Worm (Caenorhabditis elegans): ENCODE measurements around the gene Y43F8B.25.

The Y43F8B.25 gene

DNA sequence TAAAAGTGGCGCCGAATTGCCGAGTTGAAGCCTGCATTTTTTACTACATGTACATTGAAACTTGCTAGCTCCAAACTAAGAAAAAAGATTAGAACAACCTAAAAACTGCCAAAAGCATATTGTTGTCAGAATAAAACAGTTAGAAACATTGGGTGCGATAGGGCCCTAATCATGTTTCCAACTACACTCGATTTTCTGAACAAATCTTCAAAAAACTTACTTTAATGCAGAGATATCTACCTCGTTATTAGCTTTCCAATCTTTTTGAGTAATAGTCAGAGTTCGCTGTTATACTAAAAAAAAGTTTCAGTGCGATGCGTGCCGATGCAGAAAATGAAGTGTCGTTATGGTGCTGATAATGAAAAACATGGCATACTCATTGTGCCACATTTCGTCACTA, 7.1 kb upstream of the Y43F8B.25 start, which contains the start of the genes Y43F8B.13 and Y43F8B.14:
Gene Y43F8B.13 (plus strand): TSS at position 301 of the 400 bp plus-strand sequence.
Gene Y43F8B.14 (minus strand): TSS at position 322 of the 400 bp plus-strand sequence.
- TF ChIP-seq sptf-1 (tag; optimal IDR thresholded peaks at IDR 0.05) (no peak), nhr-237 (tag; optimal IDR thresholded peaks at IDR 0.05) (no peak), sem-2 (GFP tag; optimal IDR thresholded peaks at IDR 0.05) (no peak), bed-3 (GFP tag; optimal IDR thresholded peaks at IDR 0.05) (no peak), blmp-1 (tag; optimal IDR thresholded peaks at IDR 0.05) (no peak), hlh-1 (tag; optimal IDR thresholded peaks at IDR 0.05) (no peak), nhr-28 (tag; optimal IDR thresholded peaks at IDR 0.05) (no peak), cnd-1 (tag; optimal IDR thresholded peaks at IDR 0.05) (no peak), lin-32 (GFP tag; optimal IDR thresholded peaks at IDR 0.05) (no peak), ceh-43 (GFP tag; optimal IDR thresholded peaks at IDR 0.05) (no peak), nhr-2 (tag; optimal IDR thresholded peaks at IDR 0.05) (no peak), M03D4.4 (tag; optimal IDR thresholded peaks at IDR 0.05) (no peak), lin-13 (tag; optimal IDR thresholded peaks at IDR 0.05) (no peak)

DNA sequence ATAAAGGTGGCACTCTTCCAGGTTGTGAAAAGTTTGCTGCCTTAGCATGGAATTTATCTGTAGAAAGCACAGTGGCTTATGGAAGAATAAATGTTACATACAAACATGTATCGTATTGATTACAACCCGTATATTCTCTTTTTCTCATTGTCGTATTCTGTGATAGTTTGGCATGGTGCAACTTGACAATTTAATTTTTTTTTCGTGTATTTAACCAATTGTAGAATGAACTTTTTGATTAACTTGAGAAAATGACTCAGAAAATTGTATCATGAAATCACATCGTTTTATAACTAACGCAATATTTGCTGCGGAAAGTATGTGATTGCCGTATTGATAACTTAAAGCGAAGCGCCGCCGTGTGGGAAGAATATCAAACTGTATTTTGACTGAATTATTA, 5.6 kb upstream of the Y43F8B.25 start, which contains the start of gene Y43F8B.24:
Gene Y43F8B.24 (plus strand): TSS at position 301 of the 400 bp plus-strand sequence.
- TF ChIP-seq hlh-1 (tag; optimal IDR thresholded peaks at IDR 0.05) (no peak), lsy-2 (tag; optimal IDR thresholded peaks at IDR 0.05) (no peak), mls-2 (tag; optimal IDR thresholded peaks at IDR 0.05) (no peak)

DNA sequence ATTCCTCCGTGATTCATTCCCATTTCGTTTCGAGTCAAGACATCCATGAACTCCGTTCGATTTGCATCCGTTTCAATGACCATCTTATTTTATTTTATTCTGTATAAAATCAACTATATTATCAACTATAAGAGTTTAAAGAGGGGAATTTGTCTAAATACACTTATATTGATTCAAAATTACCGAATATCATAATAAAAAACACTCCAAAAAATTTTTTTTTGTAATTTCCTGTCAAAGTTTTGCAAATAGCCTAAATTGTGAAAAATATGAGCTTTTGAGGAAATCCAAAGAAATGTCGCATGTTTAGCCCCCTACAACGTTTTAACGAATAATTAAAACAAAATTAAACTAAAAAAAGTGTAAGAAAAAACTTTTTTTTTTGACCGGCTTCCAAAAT, 692 bp upstream of the Y43F8B.25 start, which contains the start of gene Y43F8B.15:
Gene Y43F8B.15 (minus strand): TSS at position 101 of the 400 bp plus-strand sequence.
- TF ChIP-seq nhr-12 (tag; optimal IDR thresholded peaks at IDR 0.05) (no peak), tbx-8 (GFP tag; optimal IDR thresholded peaks at IDR 0.05) (no peak), elt-1 (tag; optimal IDR thresholded peaks at IDR 0.05; ENCODE audit: borderline replicate concordance, insufficient read depth) (no peak), drap-1 (GFP tag; optimal IDR thresholded peaks at IDR 0.05) (no peak), blmp-1 (tag; optimal IDR thresholded peaks at IDR 0.05) (no peak), nhr-2 (tag; optimal IDR thresholded peaks at IDR 0.05) (no peak), lin-13 (tag; optimal IDR thresholded peaks at IDR 0.05) (no peak), lsy-2 (tag; optimal IDR thresholded peaks at IDR 0.05) (no peak)

DNA sequence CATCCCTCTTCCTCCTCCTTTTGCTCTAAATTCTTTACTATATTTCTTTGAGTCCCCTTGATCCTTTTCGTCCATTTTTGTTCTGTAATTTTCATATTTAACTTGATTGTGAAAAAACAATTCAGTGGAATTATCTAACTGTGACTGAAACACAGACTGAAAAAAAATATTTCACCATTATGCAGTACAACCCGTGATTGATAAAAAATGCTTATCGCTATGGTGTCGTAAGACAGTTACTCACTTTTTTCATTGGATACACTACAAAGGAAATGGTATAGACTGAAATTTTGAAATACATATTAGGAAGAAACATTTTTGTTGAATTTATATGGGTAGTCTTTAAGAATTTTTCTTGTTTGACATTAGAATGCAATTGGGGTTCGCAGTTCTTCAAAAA, 4.9 kb downstream of the Y43F8B.25 start, which contains the start of gene Y43F8B.23:
Gene Y43F8B.23 (minus strand): TSS at position 75 of the 400 bp plus-strand sequence.
- TF ChIP-seq unc-120 (tag; optimal IDR thresholded peaks at IDR 0.05; ENCODE audit: poor library complexity, severe bottlenecking) (no peak), ham-2 (GFP tag; optimal IDR thresholded peaks at IDR 0.05) (no peak), hlh-1 (tag; optimal IDR thresholded peaks at IDR 0.05) (no peak), nhr-237 (tag; optimal IDR thresholded peaks at IDR 0.05) (no peak), mls-2 (tag; optimal IDR thresholded peaks at IDR 0.05) (no peak), M03D4.4 (tag; optimal IDR thresholded peaks at IDR 0.05) (no peak), ceh-43 (GFP tag; optimal IDR thresholded peaks at IDR 0.05) (no peak), sem-2 (GFP tag; optimal IDR thresholded peaks at IDR 0.05) (no peak)

DNA sequence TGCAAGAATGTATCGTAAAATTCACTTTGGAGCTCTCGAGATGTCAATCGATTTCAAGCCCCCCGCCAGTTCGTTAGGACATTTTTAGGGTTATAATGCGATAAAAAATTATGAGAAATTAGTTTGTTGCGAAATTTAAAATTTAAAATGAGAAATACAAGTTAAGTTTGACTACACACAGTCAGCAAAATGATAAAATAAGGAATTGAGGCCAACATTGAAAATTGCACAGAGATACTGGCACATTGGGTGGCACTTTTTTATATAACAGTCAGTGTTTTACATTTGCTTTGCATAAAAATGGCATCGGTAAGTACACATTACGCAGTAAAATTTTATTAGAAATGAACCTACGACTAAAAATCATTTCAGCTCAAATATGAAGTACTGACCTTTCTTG, 5.4 kb downstream of the Y43F8B.25 start, which contains the start of gene Y43F8B.12:
Gene Y43F8B.12 (plus strand): TSS at position 301 of the 400 bp plus-strand sequence.
- TF ChIP-seq cnd-1 (tag; optimal IDR thresholded peaks at IDR 0.05) (no peak), mls-2 (tag; optimal IDR thresholded peaks at IDR 0.05) (no peak), sptf-1 (tag; optimal IDR thresholded peaks at IDR 0.05) (no peak), ham-2 (GFP tag; optimal IDR thresholded peaks at IDR 0.05) (no peak), nhr-2 (tag; optimal IDR thresholded peaks at IDR 0.05) (no peak), lin-13 (tag; optimal IDR thresholded peaks at IDR 0.05) (no peak), ces-1 (GFP tag; optimal IDR thresholded peaks at IDR 0.05) (no peak)

DNA sequence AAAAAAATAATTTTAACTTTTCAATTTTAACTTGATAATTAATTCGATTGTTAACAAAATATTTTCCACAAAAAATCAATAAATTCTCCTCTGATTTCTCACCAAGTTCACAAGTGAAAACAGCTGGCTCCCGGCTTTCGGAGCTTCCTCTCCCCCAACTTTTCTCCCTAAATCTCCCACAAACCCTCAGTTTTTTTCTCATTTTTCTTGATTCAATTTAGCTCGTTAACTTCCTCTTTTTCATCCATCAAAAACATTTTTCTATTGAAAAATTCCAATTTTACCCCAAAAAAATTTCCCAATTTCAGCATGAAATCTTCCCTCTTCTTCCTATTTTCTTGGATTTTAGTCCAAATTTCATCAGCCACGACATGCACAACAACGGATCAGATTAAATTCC, 7.7 kb downstream of the Y43F8B.25 start, which contains the start of gene Y43F8B.11:
Gene Y43F8B.11 (plus strand): TSS at position 301 of the 400 bp plus-strand sequence.
- TF ChIP-seq ceh-43 (GFP tag; optimal IDR thresholded peaks at IDR 0.05): no peak
- TF ChIP-seq ztf-11 (tag; optimal IDR thresholded peaks at IDR 0.05): no peak
- no peak for TF ChIP-seq ham-2 (GFP tag; optimal IDR thresholded peaks at IDR 0.05)
- TF ChIP-seq pha-4 (tag; optimal IDR thresholded peaks at IDR 0.05): no peak
- no peak for TF ChIP-seq nhr-28 (tag; optimal IDR thresholded peaks at IDR 0.05)
- TF ChIP-seq zip-8 (tag; optimal IDR thresholded peaks at IDR 0.05): no peak
- TF ChIP-seq cnd-1 (tag; optimal IDR thresholded peaks at IDR 0.05): no peak
- TF ChIP-seq flh-1 (GFP tag; optimal IDR thresholded peaks at IDR 0.05): no peak
- TF ChIP-seq sem-2 (GFP tag; optimal IDR thresholded peaks at IDR 0.05): no peak
- TF ChIP-seq lin-32 (GFP tag; optimal IDR thresholded peaks at IDR 0.05): no peak
- TF ChIP-seq drap-1 (GFP tag; optimal IDR thresholded peaks at IDR 0.05): no peak
- TF ChIP-seq elt-3 (tag; optimal IDR thresholded peaks at IDR 0.05): no peak
- TF ChIP-seq tbx-8 (GFP tag; optimal IDR thresholded peaks at IDR 0.05): no peak
